Worm (Caenorhabditis elegans) whole organism, mixed stage, embryonic: Measurements from ENCODE around the gene ceh-87.

Experiments used
- ceh-43 ChIP-seq: fragments of 200-800 bp; sonication (Bioruptor generic); optimal IDR thresholded peaks from 2 replicates; lab custom pipeline; 2018; ENCODE audit warnings: mild to moderate bottlenecking, missing genetic modification characterization, moderate library complexity, missing compliant biosample characterization
- lin-13 ChIP-seq: fragments of 150-350 bp; optimal IDR thresholded peaks from 2 replicates; lab custom pipeline; 2014; ENCODE audit warnings: missing biosample characterization, missing genetic modification characterization
- nhr-2 ChIP-seq: fragments of 150-350 bp; optimal IDR thresholded peaks from 2 replicates; lab custom pipeline; 2014; ENCODE audit warnings: missing biosample characterization, missing genetic modification characterization
- nhr-76 ChIP-seq: sonication (generic microtip); optimal IDR thresholded peaks from 2 replicates; lab custom pipeline; 2017; ENCODE audit warnings: missing biosample characterization, missing genetic modification characterization

DNA sequence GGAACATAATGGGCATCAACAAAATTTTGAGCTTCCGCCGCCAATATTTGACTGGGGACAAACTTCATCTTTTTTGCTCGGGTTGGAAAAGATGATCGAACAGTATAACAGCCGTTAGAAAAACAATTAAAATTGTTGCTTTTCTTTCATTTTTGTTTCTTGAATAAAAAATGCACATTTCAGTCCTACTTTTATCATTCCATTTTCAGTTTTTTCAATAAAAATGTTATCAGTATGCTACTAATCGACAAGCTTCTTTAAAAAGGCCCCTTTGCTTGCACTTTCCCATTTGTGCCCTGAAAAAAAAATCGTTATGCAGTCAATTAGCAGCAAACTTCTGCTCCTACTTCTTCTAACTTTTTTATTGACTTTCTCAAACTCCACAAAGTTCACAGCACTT lies 42.3 kb downstream of the ceh-87 start, which contains the start of gene F22E5.7:
- TF ChIP-seq nhr-2 (tag; lab: Kevin White, UChicago) (no peak), ceh-43 (GFP tag; lab: Kevin White, UChicago) (no peak), lin-13 (tag; lab: Kevin White, UChicago) (no peak), nhr-76 (tag; lab: Kevin White, UChicago) (no peak)
